Fruit fly (Drosophila melanogaster) S2 (cell line): ENCODE results near the gene CG6271.

Experiments used
- CG8478 ChIP-seq: fragments of >200 bp; optimal IDR thresholded peaks from 2 replicates; lab custom pipeline; 2018
- CTCF ChIP-seq, 2 experiments: fragments of >200 bp; optimal IDR thresholded peaks; 2 replicates each; lab custom pipeline; 2018

- TF ChIP-seq CTCF (optimal IDR thresholded peaks at IDR 0.05; lab: Kevin White, UChicago) (no peak), CG8478 (lab: Kevin White, UChicago) (no peak)
These were observed 44.1 kb upstream of the CG6271 start, which contains the start of gene spz for dm6 chr3R:27069810-27070625.
